Fruit fly (Drosophila melanogaster) whole organism, embryonic: ENCODE data around the gene CG3224.

Source experiments
- Adf1 ChIP-seq: fragments of 200-800 bp; sonication (Bioruptor generic); IDR thresholded peaks from 2 replicates; pipeline ENCODE4 v1.3.6; 2022; ENCODE audit warnings: missing biosample characterization, missing genetic modification characterization
- Bgb ChIP-seq: fragments of 200-800 bp; sonication (Bioruptor generic); IDR thresholded peaks from 2 replicates; pipeline ENCODE4 v1.3.6; 2022; ENCODE audit warnings: missing biosample characterization, missing genetic modification characterization; ENCODE audit not compliant: partially characterized antibody
- CG10979 ChIP-seq: fragments of 200-800 bp; sonication (Bioruptor generic); optimal IDR thresholded peaks from 2 replicates; lab custom pipeline; 2018; ENCODE audit warnings: missing biosample characterization, mild to moderate bottlenecking, missing genetic modification characterization, moderate library complexity
- CG13296 ChIP-seq: fragments of 200-800 bp; sonication (Bioruptor generic); optimal IDR thresholded peaks from 3 replicates; lab custom pipeline; 2018; ENCODE audit warnings: missing biosample characterization, mild to moderate bottlenecking, missing genetic modification characterization
- CG14710 ChIP-seq: fragments of 200-800 bp; sonication (Bioruptor generic); optimal IDR thresholded peaks from 3 replicates; lab custom pipeline; 2019; ENCODE audit warnings: missing biosample characterization, mild to moderate bottlenecking, missing genetic modification characterization, moderate library complexity
- CG15479 ChIP-seq: fragments of 200-800 bp; sonication (Bioruptor generic); optimal IDR thresholded peaks from 3 replicates; lab custom pipeline; 2019; ENCODE audit warnings: missing biosample characterization, mild to moderate bottlenecking, missing genetic modification characterization, moderate library complexity
- CG1603 ChIP-seq: fragments of 200-800 bp; sonication (Bioruptor generic); optimal IDR thresholded peaks from 2 replicates; lab custom pipeline; 2019; ENCODE audit warnings: missing biosample characterization, mild to moderate bottlenecking, missing genetic modification characterization, moderate library complexity
- CG16813 ChIP-seq: fragments of 200-800 bp; sonication (Bioruptor generic); IDR thresholded peaks from 3 replicates; pipeline ENCODE4 v1.3.6; 2022; ENCODE audit warnings: missing biosample characterization, missing genetic modification characterization; ENCODE audit not compliant: partially characterized antibody
- CG16815 ChIP-seq: fragments of 200-800 bp; sonication (Bioruptor generic); optimal IDR thresholded peaks from 3 replicates; lab custom pipeline; 2017; ENCODE audit warnings: missing biosample characterization, mild to moderate bottlenecking, missing genetic modification characterization
- CG1832 ChIP-seq: fragments of 200-800 bp; sonication (Bioruptor generic); optimal IDR thresholded peaks from 2 replicates; lab custom pipeline; 2017; ENCODE audit warnings: missing biosample characterization, mild to moderate bottlenecking, missing genetic modification characterization, inconsistent platforms
- CG2889 ChIP-seq: fragments of 200-800 bp; sonication (Bioruptor generic); IDR thresholded peaks from 3 replicates; pipeline ENCODE4 v1.3.6; 2022; ENCODE audit warnings: missing biosample characterization, missing genetic modification characterization
- CG3065 ChIP-seq: fragments of 200-800 bp; sonication (Bioruptor generic); optimal IDR thresholded peaks from 2 replicates; lab custom pipeline; 2016; ENCODE audit warnings: missing biosample characterization, missing genetic modification characterization
- CG3995 ChIP-seq: fragments of 200-800 bp; sonication (Bioruptor generic); optimal IDR thresholded peaks from 3 replicates; lab custom pipeline; 2016; ENCODE audit warnings: missing biosample characterization, missing genetic modification characterization
- CG42726 ChIP-seq: fragments of 200-800 bp; sonication (Bioruptor generic); IDR thresholded peaks from 2 replicates; pipeline ENCODE4 v1.3.6; 2022; ENCODE audit warnings: missing biosample characterization, missing genetic modification characterization; ENCODE audit not compliant: partially characterized antibody
- CG6765 ChIP-seq: fragments of 200-800 bp; sonication (Bioruptor generic); optimal IDR thresholded peaks from 3 replicates; lab custom pipeline; 2017; ENCODE audit warnings: missing biosample characterization, mild to moderate bottlenecking, missing genetic modification characterization
- CG6791 ChIP-seq: fragments of 200-800 bp; sonication (Bioruptor generic); IDR thresholded peaks from 3 replicates; pipeline ENCODE4 v1.3.6; 2022; ENCODE audit warnings: missing biosample characterization, missing genetic modification characterization; ENCODE audit not compliant: partially characterized antibody
- CG8281 ChIP-seq: fragments of 200-800 bp; sonication (Bioruptor generic); optimal IDR thresholded peaks from 2 replicates; lab custom pipeline; 2018; ENCODE audit warnings: missing biosample characterization, mild to moderate bottlenecking, missing genetic modification characterization, moderate library complexity
- CG9437 ChIP-seq: fragments of 200-800 bp; sonication (Bioruptor generic); optimal IDR thresholded peaks from 2 replicates; lab custom pipeline; 2018; ENCODE audit warnings: missing biosample characterization, mild to moderate bottlenecking, missing genetic modification characterization
- Dref ChIP-seq: fragments of 200-800 bp; sonication (Bioruptor generic); IDR thresholded peaks from 2 replicates; pipeline ENCODE4 v1.3.6; 2022; ENCODE audit warnings: missing biosample characterization, missing genetic modification characterization
- Kr ChIP-seq: fragments of 200-800 bp; sonication (Bioruptor generic); optimal IDR thresholded peaks from 2 replicates; lab custom pipeline; 2017; ENCODE audit warnings: missing biosample characterization, mild to moderate bottlenecking, missing genetic modification characterization
- Lhr ChIP-seq: fragments of 200-800 bp; sonication (Bioruptor generic); optimal IDR thresholded peaks from 3 replicates; lab custom pipeline; 2017; ENCODE audit warnings: mild to moderate bottlenecking, missing biosample characterization, missing genetic modification reagents, missing genetic modification characterization
- MESR4 ChIP-seq: fragments of 200-800 bp; sonication (Bioruptor generic); optimal IDR thresholded peaks from 2 replicates; lab custom pipeline; 2018; ENCODE audit warnings: missing biosample characterization, mild to moderate bottlenecking, missing genetic modification characterization, moderate library complexity
- Myb ChIP-seq: fragments of 200-800 bp; sonication (Bioruptor generic); optimal IDR thresholded peaks from 2 replicates; lab custom pipeline; 2016; ENCODE audit warnings: missing biosample characterization, missing genetic modification characterization
- Opbp ChIP-seq: fragments of 200-800 bp; sonication (Bioruptor generic); IDR thresholded peaks from 3 replicates; pipeline ENCODE4 v1.3.6; 2022; ENCODE audit warnings: missing biosample characterization, missing genetic modification characterization; ENCODE audit not compliant: partially characterized antibody
- Sin3A ChIP-seq: fragments of >200 bp; optimal IDR thresholded peaks from 2 replicates; lab custom pipeline; 2018
- Sry-δ ChIP-seq: fragments of 200-800 bp; sonication (Bioruptor generic); optimal IDR thresholded peaks from 2 replicates; lab custom pipeline; 2016; ENCODE audit warnings: missing biosample characterization, missing genetic modification characterization
- Vsx1 ChIP-seq: fragments of 200-800 bp; sonication (Bioruptor generic); optimal IDR thresholded peaks from 2 replicates; lab custom pipeline; 2017; ENCODE audit warnings: missing biosample characterization, mild to moderate bottlenecking, missing genetic modification characterization, missing genetic modification reagents
- Xrp1 ChIP-seq: fragments of 200-800 bp; sonication (Bioruptor generic); IDR thresholded peaks from 2 replicates; pipeline ENCODE4 v1.3.6; 2022; ENCODE audit warnings: missing biosample characterization, missing genetic modification characterization
- YL-1 ChIP-seq: fragments of 200-800 bp; sonication (Bioruptor generic); optimal IDR thresholded peaks from 3 replicates; lab custom pipeline; 2017; ENCODE audit warnings: missing biosample characterization, mild to moderate bottlenecking, missing genetic modification characterization
- bsh ChIP-seq, 2 experiments: fragments of 200-800 bp; sonication (Bioruptor generic); optimal IDR thresholded peaks; 2 replicates each; lab custom pipeline; 2017 to 2018; ENCODE audit warnings: mild to moderate bottlenecking in 2 of 2, missing biosample characterization in 2 of 2, missing genetic modification characterization in 2 of 2, moderate library complexity in 1 of 2
- crol ChIP-seq: fragments of 200-800 bp; sonication (Bioruptor generic); IDR thresholded peaks from 2 replicates; pipeline ENCODE4 v1.3.6; 2022; ENCODE audit warnings: missing biosample characterization, missing genetic modification characterization
- dmrt11E ChIP-seq: fragments of 200-800 bp; sonication (Bioruptor generic); optimal IDR thresholded peaks from 3 replicates; lab custom pipeline; 2018; ENCODE audit warnings: missing biosample characterization, mild to moderate bottlenecking, missing genetic modification characterization, moderate library complexity
- fru ChIP-seq: fragments of >200 bp; optimal IDR thresholded peaks from 2 replicates; lab custom pipeline; 2017
- gem ChIP-seq: fragments of 200-800 bp; sonication (Bioruptor generic); optimal IDR thresholded peaks from 2 replicates; lab custom pipeline; 2019; ENCODE audit warnings: missing biosample characterization, mild to moderate bottlenecking, missing genetic modification characterization, moderate library complexity
- gfzf ChIP-seq: fragments of 200-800 bp; sonication (Bioruptor generic); optimal IDR thresholded peaks from 2 replicates; lab custom pipeline; 2016; ENCODE audit warnings: missing biosample characterization, mild to moderate bottlenecking, missing genetic modification characterization, moderate library complexity
- hbn ChIP-seq: fragments of 200-800 bp; sonication (Bioruptor generic); IDR thresholded peaks from 2 replicates; pipeline ENCODE4 v1.3.6; 2022; ENCODE audit warnings: missing biosample characterization, missing genetic modification characterization; ENCODE audit not compliant: partially characterized antibody
- inv ChIP-seq: fragments of 200-800 bp; sonication (Bioruptor generic); IDR thresholded peaks from 2 replicates; pipeline ENCODE4 v1.3.6; 2022; ENCODE audit warnings: missing biosample characterization, missing genetic modification characterization; ENCODE audit not compliant: partially characterized antibody
- nom ChIP-seq: fragments of 200-800 bp; sonication (Bioruptor generic); optimal IDR thresholded peaks from 2 replicates; lab custom pipeline; 2017; ENCODE audit warnings: missing biosample characterization, missing genetic modification characterization, mild to moderate bottlenecking, moderate library complexity, missing genetic modification reagents
- pfk ChIP-seq: fragments of 200-800 bp; sonication (Bioruptor generic); optimal IDR thresholded peaks from 2 replicates; lab custom pipeline; 2018; ENCODE audit warnings: missing biosample characterization, mild to moderate bottlenecking, missing genetic modification characterization, moderate library complexity
- pita ChIP-seq: fragments of 200-800 bp; sonication (Bioruptor generic); optimal IDR thresholded peaks from 2 replicates; lab custom pipeline; 2017; ENCODE audit warnings: missing biosample characterization, mild to moderate bottlenecking, missing genetic modification characterization
- pzg ChIP-seq: fragments of 200-800 bp; sonication (Bioruptor generic); optimal IDR thresholded peaks from 3 replicates; lab custom pipeline; 2018; ENCODE audit warnings: missing biosample characterization, mild to moderate bottlenecking, missing genetic modification characterization, moderate library complexity
- sqz ChIP-seq: fragments of 200-800 bp; sonication (Bioruptor generic); optimal IDR thresholded peaks from 3 replicates; lab custom pipeline; 2018; ENCODE audit warnings: missing biosample characterization, mild to moderate bottlenecking, missing genetic modification characterization
- sr ChIP-seq: fragments of 200-800 bp; sonication (Bioruptor generic); IDR thresholded peaks from 3 replicates; pipeline ENCODE4 v1.3.6; 2022; ENCODE audit warnings: missing biosample characterization, missing genetic modification characterization
- stwl ChIP-seq: fragments of 200-800 bp; sonication (Bioruptor generic); optimal IDR thresholded peaks from 3 replicates; lab custom pipeline; 2018; ENCODE audit warnings: missing biosample characterization, mild to moderate bottlenecking, missing genetic modification characterization, moderate library complexity
- sug ChIP-seq: fragments of 200-800 bp; optimal IDR thresholded peaks from 2 replicates; lab custom pipeline; 2019; ENCODE audit warnings: missing biosample characterization, mild to moderate bottlenecking, missing genetic modification characterization, moderate library complexity

Gene CG3224

dm6 chrX:6683635-6684499 lies 22.6 kb upstream of the CG3224 start, which contains the start of gene Pink1 (continued):
- TF ChIP-seq MESR4 (GFP tag; lab: Kevin White, UChicago) = peak; percentile 53
- peak; percentile 91 for TF ChIP-seq crol (GFP tag; lab: Robert Waterston, UW)
- peak; percentile 42 for TF ChIP-seq pita (GFP tag; lab: Kevin White, UChicago)
- no peak for TF ChIP-seq CG3065 (GFP tag; lab: Kevin White, UChicago)
- peak; percentile 60; the same call in 1 of the 3 replicates for TF ChIP-seq CG6791
- TF ChIP-seq stwl (tag; lab: Kevin White, UChicago) = peak; percentile 42
- no peak for TF ChIP-seq CG1603 (tag; lab: Kevin White, UChicago)
- no peak for TF ChIP-seq CG13296 (GFP tag; lab: Kevin White, UChicago)
- no peak for TF ChIP-seq sr (GFP tag; lab: Robert Waterston, UW)
- TF ChIP-seq fru (lab: Kevin White, UChicago) = no peak
- no peak for TF ChIP-seq Vsx1 (GFP tag; lab: Kevin White, UChicago)
- TF ChIP-seq Bgb (GFP tag; lab: Robert Waterston, UW) = peak; percentile 59
- peak; percentile 14 for TF ChIP-seq sug
- peak; percentile 11 for TF ChIP-seq Sin3A
- no peak for TF ChIP-seq CG1832 (GFP tag; lab: Kevin White, UChicago)
- TF ChIP-seq Opbp (GFP tag; lab: Robert Waterston, UW) = peak; percentile 47; the same call in 1 of the 3 replicates
- no peak for TF ChIP-seq CG9437
- no peak for TF ChIP-seq CG6765 (GFP tag; lab: Kevin White, UChicago)
- no peak for TF ChIP-seq Xrp1
- no peak for TF ChIP-seq CG15479 (GFP tag; lab: Kevin White, UChicago)
- TF ChIP-seq CG3995 (GFP tag; lab: Kevin White, UChicago) = no peak
- peak; percentile 96 for TF ChIP-seq pfk (GFP tag; lab: Kevin White, UChicago)
- TF ChIP-seq Sry-δ = peak; percentile 66
- TF ChIP-seq gfzf (GFP tag; lab: Kevin White, UChicago) = peak; percentile 68
- peak; percentile 1 for TF ChIP-seq Lhr
- TF ChIP-seq inv = no peak; the same call in 1 of the 2 replicates
- 0 out of 2 replicates have a peak, but pooled peaks have one; percentile 9 for TF ChIP-seq Adf1 (GFP tag; lab: Robert Waterston, UW)
- peak; percentile 46; the same call in 2 of the 3 replicates for TF ChIP-seq CG16813 (GFP tag; lab: Robert Waterston, UW)
- TF ChIP-seq YL-1 (GFP tag; lab: Kevin White, UChicago) = peak; percentile 70
- no peak for TF ChIP-seq CG16815 (GFP tag; lab: Kevin White, UChicago)
- TF ChIP-seq Kr (GFP tag; lab: Kevin White, UChicago) = no peak
- TF ChIP-seq CG8281 (tag; lab: Kevin White, UChicago) = no peak
- no peak for TF ChIP-seq CG2889 (GFP tag; lab: Robert Waterston, UW)
- peak; percentile 99 for TF ChIP-seq CG14710 (tag; lab: Kevin White, UChicago)
- TF ChIP-seq gem (tag; lab: Kevin White, UChicago) = no peak
- no peak for TF ChIP-seq hbn (GFP tag; lab: Robert Waterston, UW)
- TF ChIP-seq pzg (GFP tag; lab: Kevin White, UChicago) = peak; percentile 52
- no peak for TF ChIP-seq dmrt11E (tag; lab: Kevin White, UChicago)
- peak; percentile 70 for TF ChIP-seq Dref (GFP tag; lab: Robert Waterston, UW)
- TF ChIP-seq Myb (GFP tag; lab: Kevin White, UChicago) = peak; percentile 98
- TF ChIP-seq CG42726 (GFP tag; lab: Robert Waterston, UW) = 0 out of 2 replicates have a peak, but pooled peaks have one; percentile 27
- peak; percentile 30 for TF ChIP-seq nom (GFP tag; lab: Kevin White, UChicago)
- no peak for TF ChIP-seq sqz (GFP tag; lab: Kevin White, UChicago)
- no peak for TF ChIP-seq bsh (GFP tag; optimal IDR thresholded peaks at IDR 0.05; lab: Kevin White, UChicago)
- no peak for TF ChIP-seq CG10979 (tag; lab: Kevin White, UChicago)
